Fruit fly (Drosophila melanogaster): Measurements from ENCODE around the gene CG10621.

dm6 chr2L:18948065-18948723, 6.0 kb downstream of the CG10621 start:
- TF ChIP-seq insv (optimal IDR thresholded peaks at IDR 0.05) (no peak), Myc (optimal IDR thresholded peaks at IDR 0.05) (no peak), Sin3A (optimal IDR thresholded peaks at IDR 0.05) (no peak), ttk (optimal IDR thresholded peaks at IDR 0.05) (no peak), psq (optimal IDR thresholded peaks at IDR 0.05) (no peak), h (optimal IDR thresholded peaks at IDR 0.05) (no peak)

Measured in Kc167 (cell line).